Worm (Caenorhabditis elegans) whole organism, young adult: ENCODE measurements around the gene F42A8.1.

Experiments used
- Y53G8AR.9 ChIP-seq: fragments of 200-800 bp; sonication (Bioruptor generic); conservative IDR thresholded peaks from 2 replicates; pipeline ENCODE4 v1.3.6; 2022; ENCODE audit warnings: missing genetic modification reagents, missing genetic modification characterization, missing compliant biosample characterization
- attf-5 ChIP-seq: fragments of 200-800 bp; sonication (Bioruptor generic); optimal IDR thresholded peaks from 2 replicates; lab custom pipeline; 2018; ENCODE audit warnings: mild to moderate bottlenecking, missing genetic modification characterization, missing compliant biosample characterization
- pha-4 ChIP-seq: fragments of 150-350 bp; sonication (generic microtip); optimal IDR thresholded peaks from 2 replicates; lab custom pipeline; 2014; ENCODE audit warnings: missing biosample characterization, missing genetic modification reagents, missing genetic modification characterization

- TF ChIP-seq pha-4 (tag; lab: Kevin White, UChicago) (no peak), attf-5 (GFP tag; lab: Kevin White, UChicago) (no peak), Y53G8AR.9 (GFP tag; lab: Robert Waterston, UW) (no peak)
These were observed 27.1 kb downstream of the F42A8.1 start, which contains the start of the genes csa-1 and wdfy-2 for ce11 chrII:9319058-9319915.
